Worm (Caenorhabditis elegans): ENCODE measurements around the gene R08C7.5.

R08C7.5 gene

DNA sequence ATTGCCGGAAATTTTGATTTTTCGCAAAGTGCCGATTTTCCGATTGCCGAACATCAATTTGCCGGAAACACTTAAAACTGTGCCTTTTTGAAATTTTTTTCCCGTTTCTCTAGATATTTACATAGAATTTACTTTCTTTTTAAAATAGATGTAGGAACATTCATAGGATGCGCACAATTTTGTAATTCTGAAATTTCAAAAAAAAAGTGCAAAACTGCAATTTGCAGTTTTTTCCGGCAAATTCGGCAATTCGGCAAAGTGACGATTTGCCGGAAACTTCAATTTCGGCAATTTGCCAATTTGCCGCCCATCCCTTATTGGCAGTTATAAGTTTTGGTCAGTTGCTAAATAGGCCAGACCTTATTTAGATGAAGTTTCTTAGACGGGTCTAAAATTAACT is 26.6 kb downstream of the R08C7.5 start:
- no peak for TF ChIP-seq ceh-88 (GFP tag; IDR thresholded peaks at IDR 0.05)
- TF ChIP-seq unc-130 (tag; optimal IDR thresholded peaks at IDR 0.05): no peak
- no peak for TF ChIP-seq isw-1 (GFP tag; IDR thresholded peaks at IDR 0.05)
- TF ChIP-seq rnt-1 (tag; optimal IDR thresholded peaks at IDR 0.05): no peak
- TF ChIP-seq elt-2 (tag; optimal IDR thresholded peaks at IDR 0.05): no peak
- no peak for TF ChIP-seq unc-98 (GFP tag; IDR thresholded peaks at IDR 0.05)

ce11 chrIV:4459342-4459741 is 29.3 kb downstream of the R08C7.5 start:
- TF ChIP-seq efl-1 (optimal IDR thresholded peaks at IDR 0.05): no peak
- TF ChIP-seq efl-1 (GFP tag; optimal IDR thresholded peaks at IDR 0.05 in 1 of 2): peak in 1 of 2 experiments; percentile 87
- TF ChIP-seq ets-5 (GFP tag; IDR thresholded peaks at IDR 0.05): no peak
- peak; percentile 27 for TF ChIP-seq nhr-85 (tag)
- TF ChIP-seq rnt-1 (tag; optimal IDR thresholded peaks at IDR 0.05): no peak

DNA sequence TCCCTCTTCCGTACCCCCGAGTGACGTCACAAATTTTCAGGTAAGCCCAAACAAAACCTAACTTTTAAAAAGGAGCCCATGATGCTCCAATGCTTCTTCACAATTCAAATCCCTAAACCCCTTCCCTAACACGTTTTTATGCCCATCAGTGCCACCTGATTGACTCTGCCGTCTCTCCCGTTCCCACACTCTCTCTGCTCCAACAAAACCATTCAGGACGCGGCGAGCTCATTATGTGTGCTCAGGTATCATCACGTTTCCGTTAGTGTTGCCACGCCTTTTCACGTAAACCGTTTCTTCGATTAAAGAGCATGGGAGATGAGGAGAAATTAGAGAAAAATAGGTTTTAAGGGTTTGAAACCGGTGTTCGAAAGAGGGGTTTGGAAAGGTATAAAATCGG is 33.1 kb downstream of the R08C7.5 start, which contains the start of gene M01H9.2:
M01H9.2 (minus strand) TSS at position 101 of the 400 bp plus-strand sequence.
- no peak for TF ChIP-seq C04F5.9 (tag; optimal IDR thresholded peaks at IDR 0.05)

- no peak for TF ChIP-seq nhr-77 (tag; optimal IDR thresholded peaks at IDR 0.05)
- no peak for TF ChIP-seq nhr-28 (tag; optimal IDR thresholded peaks at IDR 0.05)
- no peak for TF ChIP-seq mab-9 (GFP tag; IDR thresholded peaks at IDR 0.05)
- no peak for TF ChIP-seq nhr-20 (tag; optimal IDR thresholded peaks at IDR 0.05)
- TF ChIP-seq unc-86 (tag; optimal IDR thresholded peaks at IDR 0.05): no peak
- no peak for TF ChIP-seq C16A3.4 (tag; optimal IDR thresholded peaks at IDR 0.05)
- TF ChIP-seq aha-1 (tag; optimal IDR thresholded peaks at IDR 0.05): no peak
- TF ChIP-seq ceh-88 (GFP tag; IDR thresholded peaks at IDR 0.05): no peak
- TF ChIP-seq fkh-4 (tag; optimal IDR thresholded peaks at IDR 0.05; ENCODE audit: borderline replicate concordance): no peak
Observed at ce11 chrIV:4465184-4465583, 35.2 kb downstream of the R08C7.5 start, which contains the start of gene M01H9.5. TSS of gene M01H9.5 (plus strand) at chrIV:4465484.

DNA sequence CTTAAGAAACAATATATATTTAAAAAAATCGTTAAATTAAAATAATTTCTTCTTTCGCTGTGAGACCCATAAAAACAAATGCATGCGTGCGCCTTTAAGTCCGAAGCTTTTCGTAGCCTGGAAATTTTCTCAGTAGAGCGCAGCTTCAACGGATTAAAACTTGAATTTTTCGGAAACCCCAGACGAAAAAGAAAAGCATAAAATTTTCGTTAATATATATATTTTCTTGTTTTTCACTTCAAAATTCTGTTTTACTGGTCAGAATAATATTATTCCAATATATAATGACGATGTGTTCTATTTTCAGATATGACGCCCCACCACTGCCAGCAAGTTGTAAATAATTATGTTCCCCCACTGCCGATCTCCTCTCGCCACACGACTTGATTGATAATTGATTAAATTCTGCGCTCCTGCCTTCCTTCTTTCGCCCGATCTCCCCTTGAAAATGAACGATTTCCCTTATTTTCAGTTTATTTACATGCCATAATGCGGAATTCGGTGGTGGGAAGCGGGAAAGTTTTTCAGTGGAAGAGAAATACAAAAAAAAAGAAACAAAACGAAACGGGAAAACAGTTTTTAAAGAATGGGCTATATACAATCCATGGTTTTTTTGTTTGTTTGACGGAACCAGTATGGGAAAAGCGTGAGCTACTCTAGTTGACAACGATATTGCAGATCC is 38.2 kb downstream of the R08C7.5 start:
- no peak for TF ChIP-seq blmp-1 (tag; optimal IDR thresholded peaks at IDR 0.05)
- no peak for TF ChIP-seq dpl-1 (GFP tag; optimal IDR thresholded peaks at IDR 0.05)
- no peak for TF ChIP-seq unc-30 (tag; optimal IDR thresholded peaks at IDR 0.05)
- TF ChIP-seq mab-9 (GFP tag; IDR thresholded peaks at IDR 0.05): no peak
- peak; percentile 1 for TF ChIP-seq C16A3.4 (tag; optimal IDR thresholded peaks at IDR 0.05)
- peak; percentile 42 for TF ChIP-seq sup-37 (GFP tag; optimal IDR thresholded peaks at IDR 0.05)
- no peak for TF ChIP-seq nhr-237 (tag; optimal IDR thresholded peaks at IDR 0.05)
- peak; percentile 17 for TF ChIP-seq tbx-2 (tag; optimal IDR thresholded peaks at IDR 0.05)
- no peak for TF ChIP-seq C34B4.2 (tag; optimal IDR thresholded peaks at IDR 0.05)
- TF ChIP-seq jun-1 (tag; optimal IDR thresholded peaks at IDR 0.05): no peak
- TF ChIP-seq nhr-20 (tag; optimal IDR thresholded peaks at IDR 0.05): peak; percentile 20
- no peak for TF ChIP-seq lin-39 (tag; optimal IDR thresholded peaks at IDR 0.05)
- TF ChIP-seq ceh-8 (GFP tag; optimal IDR thresholded peaks at IDR 0.05): peak; percentile 7
- peak; percentile 38 for TF ChIP-seq lin-14 (GFP tag; optimal IDR thresholded peaks at IDR 0.05)
- no peak for TF ChIP-seq egl-27 (tag; optimal IDR thresholded peaks at IDR 0.05)
- peak; percentile 46 for TF ChIP-seq snu-23 (GFP tag; optimal IDR thresholded peaks at IDR 0.05)
- TF ChIP-seq sptf-1 (tag; optimal IDR thresholded peaks at IDR 0.05): no peak
- no peak for TF ChIP-seq unc-130 (tag; optimal IDR thresholded peaks at IDR 0.05)
- TF ChIP-seq aha-1 (tag; optimal IDR thresholded peaks at IDR 0.05): no peak
- TF ChIP-seq lin-13 (GFP tag; optimal IDR thresholded peaks at IDR 0.05): no peak
- no peak for TF ChIP-seq nhr-11 (tag; optimal IDR thresholded peaks at IDR 0.05)
- no peak for TF ChIP-seq ets-5 (GFP tag; IDR thresholded peaks at IDR 0.05)
- TF ChIP-seq mef-2 (tag; optimal IDR thresholded peaks at IDR 0.05): no peak
- TF ChIP-seq hlh-4 (tag; optimal IDR thresholded peaks at IDR 0.05): no peak
- no peak for TF ChIP-seq fos-1 (tag; optimal IDR thresholded peaks at IDR 0.05)
- TF ChIP-seq dsc-1 (tag; optimal IDR thresholded peaks at IDR 0.05): no peak
- TF ChIP-seq unc-98 (GFP tag; IDR thresholded peaks at IDR 0.05): no peak
- no peak for TF ChIP-seq fkh-10 (GFP tag; optimal IDR thresholded peaks at IDR 0.05)
- peak; percentile 56 for TF ChIP-seq nhr-71 (tag; optimal IDR thresholded peaks at IDR 0.05)
- TF ChIP-seq efl-1 (optimal IDR thresholded peaks at IDR 0.05): peak in 1 of 2 experiments; percentile 17
- peak in 1 of 2 experiments; percentile 91 for TF ChIP-seq efl-1 (GFP tag; optimal IDR thresholded peaks at IDR 0.05 in 1 of 2)
- TF ChIP-seq nhr-12 (tag; optimal IDR thresholded peaks at IDR 0.05): no peak
- peak; percentile 56 for TF ChIP-seq nhr-90 (tag; optimal IDR thresholded peaks at IDR 0.05; ENCODE audit: poor library complexity)
- TF ChIP-seq fkh-4 (tag; optimal IDR thresholded peaks at IDR 0.05; ENCODE audit: borderline replicate concordance): no peak

Measured in whole organism, L1 larva.